Fruit fly (Drosophila melanogaster): Measurements from ENCODE around the gene CG4911.
A peak's percentile ranks its signal among the peaks of the same experiment; 100 is the strongest.

The CG4911 gene

DNA sequence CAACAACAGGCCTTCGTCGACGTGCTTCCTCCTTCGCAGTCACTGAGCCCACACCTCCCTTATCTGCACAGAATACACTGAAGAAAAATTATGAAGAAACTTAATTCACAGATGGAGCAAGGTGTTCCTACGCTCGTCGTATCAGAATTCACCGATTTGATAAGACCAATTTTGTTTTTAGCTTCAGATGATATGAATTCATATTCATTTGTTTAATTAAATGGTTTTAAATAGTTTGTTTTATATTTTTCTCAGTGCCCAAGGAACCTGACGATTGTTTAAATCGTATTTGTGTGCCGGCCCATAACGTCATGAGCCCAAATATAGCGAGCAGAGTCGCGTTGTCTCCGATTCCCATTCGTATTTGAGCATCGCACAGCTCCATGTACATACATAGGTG lies 48.9 kb downstream of the CG4911 start (continued):
- no peak for TF ChIP-seq dati (GFP tag; IDR thresholded peaks at IDR 0.05)
- TF ChIP-seq CG3847 (GFP tag; IDR thresholded peaks at IDR 0.05): 0 out of 2 replicates have a peak, but pooled peaks have one; percentile 19
- TF ChIP-seq CG8359 (GFP tag; optimal IDR thresholded peaks at IDR 0.05; ENCODE audit: borderline replicate concordance): no peak
- TF ChIP-seq en (GFP tag; optimal IDR thresholded peaks at IDR 0.05): no peak
- peak; percentile 10 for TF ChIP-seq CG11723 (GFP tag; optimal IDR thresholded peaks at IDR 0.05)
- TF ChIP-seq H15 (GFP tag; IDR thresholded peaks at IDR 0.05): no peak; the same call in 2 of the 3 replicates
- no peak for TF ChIP-seq chinmo (GFP tag; IDR thresholded peaks at IDR 0.05; ENCODE audit: partially characterized antibody)
- TF ChIP-seq sr (GFP tag; IDR thresholded peaks at IDR 0.05): no peak
- TF ChIP-seq cato (GFP tag; optimal IDR thresholded peaks at IDR 0.05; ENCODE audit: borderline replicate concordance): peak; percentile 21
- peak; percentile 18 for TF ChIP-seq tx (GFP tag; optimal IDR thresholded peaks at IDR 0.05)
- TF ChIP-seq Oaz (GFP tag; IDR thresholded peaks at IDR 0.05): no peak
- peak in 1 of 2 experiments; percentile 77 for TF ChIP-seq tll (GFP tag; optimal IDR thresholded peaks at IDR 0.05)
- TF ChIP-seq Dref (GFP tag; IDR thresholded peaks at IDR 0.05): no peak
- peak; percentile 61 for TF ChIP-seq CG6254 (GFP tag; optimal IDR thresholded peaks at IDR 0.05)
- peak; percentile 63 for TF ChIP-seq pum (GFP tag; optimal IDR thresholded peaks at IDR 0.05)
- TF ChIP-seq Hr39 (optimal IDR thresholded peaks at IDR 0.05): no peak
- TF ChIP-seq zfh2 (GFP tag; optimal IDR thresholded peaks at IDR 0.05): peak; percentile 6
- TF ChIP-seq CG13894 (tag; optimal IDR thresholded peaks at IDR 0.05): no peak
- TF ChIP-seq BtbVII (GFP tag; optimal IDR thresholded peaks at IDR 0.05): peak; percentile 17
- peak; percentile 56 for TF ChIP-seq CG32772 (GFP tag; IDR thresholded peaks at IDR 0.05)
- 0 out of 3 replicates have a peak, but pooled peaks have one; percentile 21 for TF ChIP-seq so (GFP tag; IDR thresholded peaks at IDR 0.05)
- peak; percentile 75 for TF ChIP-seq CG16815 (GFP tag; optimal IDR thresholded peaks at IDR 0.05)
- TF ChIP-seq CG4282 (GFP tag; optimal IDR thresholded peaks at IDR 0.05): no peak
- peak; percentile 87 for TF ChIP-seq CG10959 (GFP tag; IDR thresholded peaks at IDR 0.05)
- TF ChIP-seq CG17361 (GFP tag; IDR thresholded peaks at IDR 0.05): peak; percentile 73
- no peak for TF ChIP-seq knrl (GFP tag; IDR thresholded peaks at IDR 0.05; ENCODE audit: partially characterized antibody)
- TF ChIP-seq h (optimal IDR thresholded peaks at IDR 0.05): no peak
- no peak for TF ChIP-seq bigmax (GFP tag; optimal IDR thresholded peaks at IDR 0.05)
- TF ChIP-seq gsb-n (tag; optimal IDR thresholded peaks at IDR 0.05): peak; percentile 45
- no peak for TF ChIP-seq pros (GFP tag; optimal IDR thresholded peaks at IDR 0.05)
- TF ChIP-seq Bgb (GFP tag; IDR thresholded peaks at IDR 0.05; ENCODE audit: partially characterized antibody): no peak
- no peak for TF ChIP-seq Hey (tag; optimal IDR thresholded peaks at IDR 0.05)
- peak; percentile 2 for TF ChIP-seq Bteb2 (GFP tag; optimal IDR thresholded peaks at IDR 0.05)
- TF ChIP-seq Chrac-16 (GFP tag; optimal IDR thresholded peaks at IDR 0.05): peak; percentile 77
- TF ChIP-seq slbo (GFP tag; IDR thresholded peaks at IDR 0.05): peak; percentile 56
- TF ChIP-seq sna (GFP tag; IDR thresholded peaks at IDR 0.05; ENCODE audit: partially characterized antibody): no peak
- no peak for TF ChIP-seq amos (GFP tag; IDR thresholded peaks at IDR 0.05; ENCODE audit: partially characterized antibody)
- no peak for TF ChIP-seq CG12299 (tag; optimal IDR thresholded peaks at IDR 0.05)
- TF ChIP-seq Hmr (GFP tag; optimal IDR thresholded peaks at IDR 0.05): peak; percentile 28
- TF ChIP-seq dimm (GFP tag; IDR thresholded peaks at IDR 0.05): no peak
- TF ChIP-seq CG11085 (GFP tag; IDR thresholded peaks at IDR 0.05): no peak
- no peak for TF ChIP-seq D (optimal IDR thresholded peaks at IDR 0.05)
- TF ChIP-seq D (GFP tag; optimal IDR thresholded peaks at IDR 0.05): peak; percentile 55
- TF ChIP-seq stwl (tag; optimal IDR thresholded peaks at IDR 0.05): no peak
- TF ChIP-seq CG13123 (GFP tag; optimal IDR thresholded peaks at IDR 0.05): no peak
- peak; percentile 28 for TF ChIP-seq CrebB (tag; optimal IDR thresholded peaks at IDR 0.05)
- peak; percentile 64 for TF ChIP-seq CG12744 (GFP tag; optimal IDR thresholded peaks at IDR 0.05)
- peak; percentile 65 for TF ChIP-seq Spps (tag; optimal IDR thresholded peaks at IDR 0.05)
- 0 out of 2 replicates have a peak, but pooled peaks have one; percentile 20 for TF ChIP-seq al (GFP tag; IDR thresholded peaks at IDR 0.05)
- TF ChIP-seq CG11247 (GFP tag; IDR thresholded peaks at IDR 0.05): no peak
- no peak for TF ChIP-seq crp (GFP tag; optimal IDR thresholded peaks at IDR 0.05)
- TF ChIP-seq CG33213 (GFP tag; optimal IDR thresholded peaks at IDR 0.05): peak; percentile 49
